Worm (Caenorhabditis elegans): ENCODE results near the gene nyn-1.

ce11 chrIV:13678649-13679048, 8.2 kb downstream of the nyn-1 start, which contains the start of gene srlf-26:
- no peak for TF ChIP-seq him-1 (tag; optimal IDR thresholded peaks at IDR 0.05)
- TF ChIP-seq dao-5 (tag; optimal IDR thresholded peaks at IDR 0.05), result no peak
- no peak for TF ChIP-seq W03F9.2 (tag; optimal IDR thresholded peaks at IDR 0.05)

Data from whole organism, L4/young adult.